Fruit fly (Drosophila melanogaster) whole organism, embryonic: ENCODE data around the gene CG9682.

Experiments used
- Ada2b ChIP-seq: fragments of 200-800 bp; sonication (Bioruptor generic); IDR thresholded peaks from 2 replicates; pipeline ENCODE4 v1.3.6; 2022; ENCODE audit warnings: missing biosample characterization, missing genetic modification characterization
- Antp ChIP-seq: fragments of 200-800 bp; sonication (Bioruptor generic); optimal IDR thresholded peaks from 3 replicates; lab custom pipeline; 2016; ENCODE audit warnings: missing biosample characterization, missing genetic modification characterization
- Asciz ChIP-seq: fragments of 200-800 bp; sonication (Bioruptor generic); optimal IDR thresholded peaks from 2 replicates; lab custom pipeline; 2017; ENCODE audit warnings: missing biosample characterization, mild to moderate bottlenecking, missing genetic modification characterization, missing genetic modification reagents
- Bteb2 ChIP-seq: fragments of 200-800 bp; sonication (Bioruptor generic); optimal IDR thresholded peaks from 2 replicates; lab custom pipeline; 2016; ENCODE audit warnings: missing biosample characterization, missing genetic modification characterization
- CG10209 ChIP-seq: fragments of 200-800 bp; sonication (Bioruptor generic); optimal IDR thresholded peaks from 3 replicates; lab custom pipeline; 2017; ENCODE audit warnings: missing biosample characterization, mild to moderate bottlenecking, missing genetic modification characterization, missing genetic modification reagents
- CG11456 ChIP-seq: fragments of 200-800 bp; sonication (Bioruptor generic); IDR thresholded peaks from 3 replicates; pipeline ENCODE4 v1.3.6; 2022; ENCODE audit warnings: missing biosample characterization, missing genetic modification characterization
- CG13287 ChIP-seq: fragments of 200-800 bp; sonication (Bioruptor generic); IDR thresholded peaks from 2 replicates; pipeline ENCODE4 v1.3.6; 2022; ENCODE audit warnings: missing biosample characterization, missing genetic modification characterization; ENCODE audit not compliant: partially characterized antibody
- CG14441 ChIP-seq: fragments of 200-800 bp; sonication (Bioruptor generic); IDR thresholded peaks from 2 replicates; pipeline ENCODE4 v1.3.6; 2022; ENCODE audit warnings: missing biosample characterization, missing genetic modification characterization
- CG15479 ChIP-seq: fragments of 200-800 bp; sonication (Bioruptor generic); optimal IDR thresholded peaks from 3 replicates; lab custom pipeline; 2019; ENCODE audit warnings: missing biosample characterization, mild to moderate bottlenecking, missing genetic modification characterization, moderate library complexity
- CG15514 ChIP-seq: fragments of 200-800 bp; sonication (Bioruptor generic); optimal IDR thresholded peaks from 3 replicates; lab custom pipeline; 2017; ENCODE audit warnings: missing biosample characterization, missing genetic modification characterization, mild to moderate bottlenecking, moderate library complexity, missing genetic modification reagents
- CG1603 ChIP-seq: fragments of 200-800 bp; sonication (Bioruptor generic); optimal IDR thresholded peaks from 2 replicates; lab custom pipeline; 2019; ENCODE audit warnings: missing biosample characterization, mild to moderate bottlenecking, missing genetic modification characterization, moderate library complexity
- CG17328 ChIP-seq: fragments of 200-800 bp; sonication (Bioruptor generic); IDR thresholded peaks from 2 replicates; pipeline ENCODE4 v1.3.6; 2022; ENCODE audit warnings: missing biosample characterization, missing genetic modification characterization
- CG17361 ChIP-seq: fragments of 200-800 bp; sonication (Bioruptor generic); IDR thresholded peaks from 3 replicates; pipeline ENCODE4 v1.3.6; 2022; ENCODE audit warnings: missing biosample characterization, missing genetic modification characterization
- CG18599 ChIP-seq: fragments of 200-800 bp; sonication (Bioruptor generic); optimal IDR thresholded peaks from 3 replicates; lab custom pipeline; 2017; ENCODE audit warnings: missing biosample characterization, missing genetic modification characterization, mild to moderate bottlenecking, moderate library complexity, missing genetic modification reagents
- CG2120 ChIP-seq: fragments of 200-800 bp; sonication (Bioruptor generic); optimal IDR thresholded peaks from 3 replicates; lab custom pipeline; 2016; ENCODE audit warnings: missing biosample characterization, missing genetic modification characterization
- CG2875 ChIP-seq: fragments of 200-800 bp; sonication (Bioruptor generic); optimal IDR thresholded peaks from 2 replicates; lab custom pipeline; 2017; ENCODE audit warnings: missing biosample characterization, mild to moderate bottlenecking, missing genetic modification characterization, missing genetic modification reagents
- CG34376 ChIP-seq: fragments of 200-800 bp; sonication (Bioruptor generic); optimal IDR thresholded peaks from 2 replicates; lab custom pipeline; 2018; ENCODE audit warnings: missing biosample characterization, mild to moderate bottlenecking, missing genetic modification characterization
- CG4282 ChIP-seq: fragments of 200-800 bp; sonication (Bioruptor generic); optimal IDR thresholded peaks from 2 replicates; lab custom pipeline; 2016; ENCODE audit warnings: missing biosample characterization, missing genetic modification characterization
- CG6272 ChIP-seq: fragments of 200-800 bp; sonication (Bioruptor generic); IDR thresholded peaks from 2 replicates; pipeline ENCODE4 v1.3.6; 2022; ENCODE audit warnings: missing biosample characterization, missing genetic modification characterization
- CG6689 ChIP-seq: fragments of 200-800 bp; sonication (Bioruptor generic); IDR thresholded peaks from 2 replicates; pipeline ENCODE4 v1.3.6; 2022; ENCODE audit warnings: missing biosample characterization, missing genetic modification characterization
- CG8765 ChIP-seq: fragments of 200-800 bp; sonication (Bioruptor generic); IDR thresholded peaks from 2 replicates; pipeline ENCODE4 v1.3.6; 2022; ENCODE audit warnings: missing biosample characterization, missing genetic modification characterization
- CG9609 ChIP-seq: fragments of 200-800 bp; sonication (Bioruptor generic); optimal IDR thresholded peaks from 3 replicates; lab custom pipeline; 2016; ENCODE audit warnings: missing biosample characterization, missing genetic modification characterization
- Camta ChIP-seq: fragments of 200-800 bp; sonication (Bioruptor generic); optimal IDR thresholded peaks from 2 replicates; lab custom pipeline; 2016; ENCODE audit warnings: missing biosample characterization, missing genetic modification characterization
- CoRest ChIP-seq: fragments of 200-800 bp; sonication (Bioruptor generic); optimal IDR thresholded peaks from 3 replicates; lab custom pipeline; 2018; ENCODE audit warnings: missing biosample characterization, mild to moderate bottlenecking, missing genetic modification characterization, moderate library complexity
- Dp ChIP-seq: fragments of 200-800 bp; sonication (Bioruptor generic); optimal IDR thresholded peaks from 2 replicates; lab custom pipeline; 2018; ENCODE audit warnings: missing biosample characterization, mild to moderate bottlenecking, missing genetic modification characterization, moderate library complexity
- Fer1 ChIP-seq: fragments of 200-800 bp; sonication (Bioruptor generic); optimal IDR thresholded peaks from 2 replicates; lab custom pipeline; 2017; ENCODE audit warnings: missing biosample characterization, mild to moderate bottlenecking, missing genetic modification characterization
- Jarid2 ChIP-seq: fragments of 200-800 bp; sonication (Bioruptor generic); optimal IDR thresholded peaks from 3 replicates; lab custom pipeline; 2017; ENCODE audit warnings: mild to moderate bottlenecking, missing biosample characterization, missing genetic modification reagents, missing genetic modification characterization
- Med ChIP-seq: fragments of 200-800 bp; sonication (Bioruptor generic); peaks from one replicate; lab custom pipeline; 2016; ENCODE audit warnings: missing biosample characterization, missing genetic modification characterization, mild to moderate bottlenecking, inconsistent platforms, moderate library complexity
- Ravus ChIP-seq: fragments of 200-800 bp; sonication (Bioruptor generic); IDR thresholded peaks from 2 replicates; pipeline ENCODE4 v1.3.6; 2022; ENCODE audit warnings: missing biosample characterization, missing genetic modification characterization
- Sry-β ChIP-seq: fragments of 200-800 bp; sonication (Bioruptor generic); optimal IDR thresholded peaks from 2 replicates; lab custom pipeline; 2018; ENCODE audit warnings: missing biosample characterization, mild to moderate bottlenecking, missing genetic modification characterization, moderate library complexity
- Tbp ChIP-seq: fragments of >200 bp; optimal IDR thresholded peaks from 2 replicates; lab custom pipeline; 2018; ENCODE audit warnings: missing biosample characterization, missing genetic modification characterization
- Xbp1 ChIP-seq: fragments of 200-800 bp; sonication (Bioruptor generic); optimal IDR thresholded peaks from 3 replicates; lab custom pipeline; 2016; ENCODE audit warnings: missing biosample characterization, mild to moderate bottlenecking, missing genetic modification characterization
- ara ChIP-seq: fragments of 200-800 bp; sonication (Bioruptor generic); IDR thresholded peaks from 2 replicates; pipeline ENCODE4 v1.3.6; 2022; ENCODE audit warnings: missing biosample characterization, missing genetic modification characterization
- bigmax ChIP-seq: fragments of 200-800 bp; sonication (Bioruptor generic); optimal IDR thresholded peaks from 2 replicates; lab custom pipeline; 2018; ENCODE audit warnings: missing biosample characterization, mild to moderate bottlenecking, missing genetic modification characterization
- bsh ChIP-seq, 2 experiments: fragments of 200-800 bp; sonication (Bioruptor generic); optimal IDR thresholded peaks; 2 replicates each; lab custom pipeline; 2017 to 2018; ENCODE audit warnings: mild to moderate bottlenecking in 2 of 2, missing biosample characterization in 2 of 2, missing genetic modification characterization in 2 of 2, moderate library complexity in 1 of 2
- en ChIP-seq: fragments of 200-800 bp; sonication (Bioruptor generic); optimal IDR thresholded peaks from 2 replicates; lab custom pipeline; 2016; ENCODE audit warnings: missing biosample characterization, missing genetic modification characterization
- gcm2 ChIP-seq: fragments of 200-800 bp; sonication (Bioruptor generic); optimal IDR thresholded peaks from 2 replicates; lab custom pipeline; 2016; ENCODE audit warnings: missing biosample characterization, missing genetic modification characterization
- ham ChIP-seq: fragments of 200-800 bp; sonication (Bioruptor generic); IDR thresholded peaks from 2 replicates; pipeline ENCODE4 v1.3.6; 2022; ENCODE audit warnings: missing biosample characterization, missing genetic modification characterization
- her ChIP-seq: fragments of 200-800 bp; sonication (Bioruptor generic); optimal IDR thresholded peaks from 2 replicates; lab custom pipeline; 2016; ENCODE audit warnings: missing biosample characterization, missing genetic modification characterization
- lov ChIP-seq, 2 experiments: fragments of 200-800 bp in 1 of 2; fragments of >200 bp in 1 of 2; sonication (Bioruptor generic) in 1 of 2; IDR thresholded peaks in 1 of 2; optimal IDR thresholded peaks in 1 of 2; 2 replicates in 1 of 2; 3 replicates in 1 of 2; pipeline versions ENCODE4 v1.3.6 to Lab custom; 2017 to 2022; ENCODE audit warnings: missing biosample characterization in 1 of 2, missing genetic modification characterization in 1 of 2
- mld ChIP-seq: fragments of 200-800 bp; sonication (Bioruptor generic); IDR thresholded peaks from 3 replicates; pipeline ENCODE4 v1.3.6; 2022; ENCODE audit warnings: missing biosample characterization, missing genetic modification characterization; ENCODE audit not compliant: partially characterized antibody
- nerfin-1 ChIP-seq: fragments of 200-800 bp; sonication (Bioruptor generic); optimal IDR thresholded peaks from 3 replicates; lab custom pipeline; 2019; ENCODE audit warnings: missing biosample characterization, mild to moderate bottlenecking, missing genetic modification characterization, moderate library complexity
- nerfin-2 ChIP-seq: fragments of 200-800 bp; sonication (Bioruptor generic); IDR thresholded peaks from 2 replicates; pipeline ENCODE4 v1.3.6; 2022; ENCODE audit warnings: missing biosample characterization, missing genetic modification characterization; ENCODE audit not compliant: partially characterized antibody
- phol ChIP-seq: fragments of 200-800 bp; sonication (Bioruptor generic); optimal IDR thresholded peaks from 3 replicates; lab custom pipeline; 2018; ENCODE audit warnings: missing biosample characterization, mild to moderate bottlenecking, missing genetic modification characterization, moderate library complexity
- pros ChIP-seq: fragments of 200-800 bp; sonication (Bioruptor generic); optimal IDR thresholded peaks from 3 replicates; lab custom pipeline; 2019; ENCODE audit warnings: missing biosample characterization, mild to moderate bottlenecking, missing genetic modification characterization, moderate library complexity
- rib ChIP-seq: fragments of 200-800 bp; sonication (Bioruptor generic); IDR thresholded peaks from 2 replicates; pipeline ENCODE4 v1.3.6; 2022; ENCODE audit warnings: missing biosample characterization, missing genetic modification characterization
- sd ChIP-seq: fragments of 200-800 bp; sonication (Bioruptor generic); optimal IDR thresholded peaks from 3 replicates; lab custom pipeline; 2018; ENCODE audit warnings: missing biosample characterization, mild to moderate bottlenecking, missing genetic modification characterization, moderate library complexity
- ssp ChIP-seq: fragments of 200-800 bp; sonication (Bioruptor generic); IDR thresholded peaks from 2 replicates; pipeline ENCODE4 v1.3.6; 2022; ENCODE audit warnings: missing biosample characterization, missing genetic modification characterization
- tin ChIP-seq: fragments of 200-800 bp; sonication (Bioruptor generic); optimal IDR thresholded peaks from 3 replicates; lab custom pipeline; 2016; ENCODE audit warnings: missing biosample characterization, missing genetic modification characterization
- zfh1 ChIP-seq: fragments of 200-800 bp; sonication (Bioruptor generic); IDR thresholded peaks from 3 replicates; pipeline ENCODE4 v1.3.6; 2022; ENCODE audit warnings: missing biosample characterization, missing genetic modification characterization

CG9682 gene

dm6 chr3R:30235253-30235652, 15.5 kb upstream of the CG9682 start (continued):
- TF ChIP-seq ara (GFP tag; lab: Robert Waterston, UW) (no peak), CG10209 (GFP tag; lab: Kevin White, UChicago) (peak; percentile 1), Xbp1 (peak; percentile 21), bigmax (no peak), CG6272 (GFP tag; lab: Robert Waterston, UW) (no peak), Jarid2 (no peak), phol (peak; percentile 47), CG13287 (GFP tag; lab: Robert Waterston, UW) (no peak), CG6689 (peak; percentile 57), CG34376 (GFP tag; lab: Kevin White, UChicago) (no peak), CG11456 (GFP tag; lab: Robert Waterston, UW) (no peak), Sry-β (GFP tag; lab: Kevin White, UChicago) (no peak), CG18599 (GFP tag; lab: Kevin White, UChicago) (peak; percentile 60), bsh (GFP tag; optimal IDR thresholded peaks at IDR 0.05; lab: Kevin White, UChicago) (peak in 1 of 2 experiments; percentile 56), mld (GFP tag; lab: Robert Waterston, UW) (no peak), her (GFP tag; lab: Kevin White, UChicago) (no peak), sd (tag; lab: Kevin White, UChicago) (no peak), en (GFP tag; lab: Kevin White, UChicago) (no peak), CG2875 (no peak), zfh1 (GFP tag; lab: Robert Waterston, UW) (0 out of 3 replicates have a peak, but pooled peaks have one; percentile 24), tin (peak; percentile 29), Tbp (GFP tag; lab: Kevin White, UChicago) (no peak), lov (optimal IDR thresholded peaks at IDR 0.05; lab: Kevin White, UChicago) (no peak), lov (GFP tag; IDR thresholded peaks at IDR 0.05; lab: Robert Waterston, UW) (0 out of 3 replicates have a peak, but pooled peaks have one; percentile 45), pros (GFP tag; lab: Kevin White, UChicago) (peak; percentile 86), CG15514 (GFP tag; lab: Kevin White, UChicago) (no peak), CG17328 (peak; percentile 46; the same call in 1 of the 2 replicates), Bteb2 (GFP tag; lab: Kevin White, UChicago) (no peak), Med (GFP tag; lab: Kevin White, UChicago) (peak; percentile 76), gcm2 (GFP tag; lab: Kevin White, UChicago) (no peak), Asciz (peak; percentile 23), ssp (GFP tag; lab: Robert Waterston, UW) (peak; percentile 19; the same call in 1 of the 2 replicates), Fer1 (GFP tag; lab: Kevin White, UChicago) (peak; percentile 35), CG15479 (no peak), Antp (GFP tag; lab: Kevin White, UChicago) (no peak), Camta (GFP tag; lab: Kevin White, UChicago) (no peak), CG17361 (GFP tag; lab: Robert Waterston, UW) (no peak), CG8765 (GFP tag; lab: Robert Waterston, UW) (no peak), ham (GFP tag; lab: Robert Waterston, UW) (no peak), nerfin-2 (GFP tag; lab: Robert Waterston, UW) (no peak), Dp (no peak), Ada2b (GFP tag; lab: Robert Waterston, UW) (no peak), CG9609 (no peak), CG1603 (tag; lab: Kevin White, UChicago) (peak; percentile 39), Ravus (GFP tag; lab: Robert Waterston, UW) (no peak), CoRest (tag; lab: Kevin White, UChicago) (peak; percentile 51), nerfin-1 (tag; lab: Kevin White, UChicago) (no peak), CG2120 (GFP tag; lab: Kevin White, UChicago) (peak; percentile 37), CG14441 (GFP tag; lab: Robert Waterston, UW) (peak; percentile 42), rib (GFP tag; lab: Robert Waterston, UW) (no peak), CG4282 (GFP tag; lab: Kevin White, UChicago) (no peak)
